Fruit fly (Drosophila melanogaster) whole organism, embryonic: ENCODE results near the gene CG9691.

Source experiments
- Awh ChIP-seq: fragments of 200-800 bp; sonication (Bioruptor generic); IDR thresholded peaks from 2 replicates; pipeline ENCODE4, ENCODE4 v1.3.6; 2022; ENCODE audit warnings: missing biosample characterization, missing genetic modification characterization
- BtbVII ChIP-seq: fragments of 200-800 bp; sonication (Bioruptor generic); optimal IDR thresholded peaks from 3 replicates; lab custom pipeline; 2017; ENCODE audit warnings: missing biosample characterization, mild to moderate bottlenecking, missing genetic modification characterization
- CG10267 ChIP-seq: fragments of 200-800 bp; sonication (Bioruptor generic); optimal IDR thresholded peaks from 2 replicates; lab custom pipeline; 2018; ENCODE audit warnings: missing biosample characterization, mild to moderate bottlenecking, missing genetic modification characterization, moderate library complexity
- CG10654 ChIP-seq: fragments of 200-800 bp; sonication (Bioruptor generic); optimal IDR thresholded peaks from 2 replicates; lab custom pipeline; 2016; ENCODE audit warnings: missing biosample characterization, missing genetic modification characterization
- CG10979 ChIP-seq: fragments of 200-800 bp; sonication (Bioruptor generic); optimal IDR thresholded peaks from 2 replicates; lab custom pipeline; 2018; ENCODE audit warnings: missing biosample characterization, mild to moderate bottlenecking, missing genetic modification characterization, moderate library complexity
- CG12744 ChIP-seq: fragments of 200-800 bp; sonication (Bioruptor generic); optimal IDR thresholded peaks from 2 replicates; lab custom pipeline; 2016; ENCODE audit warnings: missing biosample characterization, missing genetic modification characterization
- CG13424 ChIP-seq: fragments of 200-800 bp; sonication (Bioruptor generic); optimal IDR thresholded peaks from 2 replicates; lab custom pipeline; 2019; ENCODE audit warnings: missing biosample characterization, mild to moderate bottlenecking, missing genetic modification characterization, moderate library complexity
- CG14441 ChIP-seq: fragments of 200-800 bp; sonication (Bioruptor generic); IDR thresholded peaks from 2 replicates; pipeline ENCODE4 v1.3.6; 2022; ENCODE audit warnings: missing biosample characterization, missing genetic modification characterization
- CG15073 ChIP-seq: fragments of 200-800 bp; sonication (Bioruptor generic); optimal IDR thresholded peaks from 2 replicates; lab custom pipeline; 2016; ENCODE audit warnings: missing biosample characterization, missing genetic modification characterization
- CG17385 ChIP-seq: fragments of 200-800 bp; sonication (Bioruptor generic); optimal IDR thresholded peaks from 3 replicates; lab custom pipeline; 2018; ENCODE audit warnings: missing biosample characterization, mild to moderate bottlenecking, missing genetic modification characterization
- CG17612 ChIP-seq: fragments of 200-800 bp; sonication (Bioruptor generic); IDR thresholded peaks from 2 replicates; pipeline ENCODE4 v1.3.6; 2022; ENCODE audit warnings: missing biosample characterization, missing genetic modification characterization
- CG1832 ChIP-seq: fragments of 200-800 bp; sonication (Bioruptor generic); optimal IDR thresholded peaks from 2 replicates; lab custom pipeline; 2017; ENCODE audit warnings: missing biosample characterization, mild to moderate bottlenecking, missing genetic modification characterization, inconsistent platforms
- CG2889 ChIP-seq: fragments of 200-800 bp; sonication (Bioruptor generic); IDR thresholded peaks from 3 replicates; pipeline ENCODE4 v1.3.6; 2022; ENCODE audit warnings: missing biosample characterization, missing genetic modification characterization
- CG30431 ChIP-seq: fragments of 200-800 bp; sonication (Bioruptor generic); optimal IDR thresholded peaks from 2 replicates; lab custom pipeline; 2017; ENCODE audit warnings: missing biosample characterization, missing genetic modification characterization
- CG31365 ChIP-seq: fragments of 200-800 bp; sonication (Bioruptor generic); optimal IDR thresholded peaks from 2 replicates; lab custom pipeline; 2018; ENCODE audit warnings: missing biosample characterization, mild to moderate bottlenecking, missing genetic modification characterization
- CG31441 ChIP-seq: fragments of 200-800 bp; sonication (Bioruptor generic); IDR thresholded peaks from 2 replicates; pipeline ENCODE4 v1.3.6; 2022; ENCODE audit warnings: missing biosample characterization, missing genetic modification characterization
- CG3281 ChIP-seq: fragments of 200-800 bp; sonication (Bioruptor generic); optimal IDR thresholded peaks from 3 replicates; lab custom pipeline; 2017; ENCODE audit warnings: missing biosample characterization, mild to moderate bottlenecking, missing genetic modification characterization
- CG43689 ChIP-seq: fragments of 200-800 bp; sonication (Bioruptor generic); IDR thresholded peaks from 2 replicates; pipeline ENCODE4 v1.3.6; 2022; ENCODE audit warnings: missing biosample characterization, missing genetic modification characterization
- CG7745 ChIP-seq: fragments of 200-800 bp; sonication (Bioruptor generic); optimal IDR thresholded peaks from 2 replicates; lab custom pipeline; 2018; ENCODE audit warnings: missing biosample characterization, mild to moderate bottlenecking, missing genetic modification characterization, moderate library complexity
- CG7839 ChIP-seq: fragments of 200-800 bp; sonication (Bioruptor generic); optimal IDR thresholded peaks from 3 replicates; lab custom pipeline; 2018; ENCODE audit warnings: missing biosample characterization, mild to moderate bottlenecking, missing genetic modification characterization, moderate library complexity
- CG7963 ChIP-seq: fragments of 200-800 bp; sonication (Bioruptor generic); IDR thresholded peaks from 3 replicates; pipeline ENCODE4 v1.3.6; 2022; ENCODE audit warnings: missing biosample characterization, missing genetic modification characterization; ENCODE audit not compliant: partially characterized antibody
- CG8765 ChIP-seq: fragments of 200-800 bp; sonication (Bioruptor generic); IDR thresholded peaks from 2 replicates; pipeline ENCODE4 v1.3.6; 2022; ENCODE audit warnings: missing biosample characterization, missing genetic modification characterization
- CG8944 ChIP-seq: fragments of 200-800 bp; sonication (Bioruptor generic); optimal IDR thresholded peaks from 3 replicates; lab custom pipeline; 2016; ENCODE audit warnings: missing biosample characterization, missing genetic modification characterization
- CG9215 ChIP-seq: fragments of 200-800 bp; sonication (Bioruptor generic); IDR thresholded peaks from 2 replicates; pipeline ENCODE4 v1.3.6; 2022; ENCODE audit warnings: missing biosample characterization, missing genetic modification characterization
- Dp ChIP-seq: fragments of 200-800 bp; sonication (Bioruptor generic); optimal IDR thresholded peaks from 2 replicates; lab custom pipeline; 2018; ENCODE audit warnings: missing biosample characterization, mild to moderate bottlenecking, missing genetic modification characterization, moderate library complexity
- Hsf ChIP-seq: fragments of 200-800 bp; sonication (Bioruptor generic); optimal IDR thresholded peaks from 3 replicates; lab custom pipeline; 2016; ENCODE audit warnings: missing biosample characterization, missing genetic modification characterization
- NC2α ChIP-seq: fragments of 200-800 bp; sonication (Bioruptor generic); optimal IDR thresholded peaks from 2 replicates; lab custom pipeline; 2016; ENCODE audit warnings: missing biosample characterization, missing genetic modification characterization
- NC2β ChIP-seq: fragments of 200-800 bp; sonication (Bioruptor generic); optimal IDR thresholded peaks from 2 replicates; lab custom pipeline; 2016; ENCODE audit warnings: missing biosample characterization, missing genetic modification characterization
- Neu2 ChIP-seq: fragments of 200-800 bp; sonication (Bioruptor generic); optimal IDR thresholded peaks from 3 replicates; lab custom pipeline; 2016; ENCODE audit warnings: missing biosample characterization, missing genetic modification characterization, borderline replicate concordance
- Rfx ChIP-seq: fragments of 200-800 bp; sonication (Bioruptor generic); IDR thresholded peaks from 2 replicates; pipeline ENCODE4 v1.3.6; 2022; ENCODE audit warnings: missing biosample characterization, missing genetic modification characterization
- Ssrp ChIP-seq: fragments of 200-800 bp; sonication (Bioruptor generic); optimal IDR thresholded peaks from 2 replicates; lab custom pipeline; 2018; ENCODE audit warnings: missing biosample characterization, mild to moderate bottlenecking, missing genetic modification characterization, moderate library complexity
- amos ChIP-seq: fragments of 200-800 bp; sonication (Bioruptor generic); IDR thresholded peaks from 2 replicates; pipeline ENCODE4 v1.3.6; 2022; ENCODE audit warnings: missing biosample characterization, missing genetic modification characterization; ENCODE audit not compliant: partially characterized antibody
- ci ChIP-seq: fragments of 200-800 bp; sonication (Bioruptor generic); IDR thresholded peaks from 3 replicates; pipeline ENCODE4 v1.3.6; 2022; ENCODE audit warnings: missing biosample characterization, missing genetic modification characterization
- cwo ChIP-seq: fragments of 200-800 bp; sonication (Bioruptor generic); optimal IDR thresholded peaks from 3 replicates; lab custom pipeline; 2017; ENCODE audit warnings: missing biosample characterization, missing genetic modification characterization, mild to moderate bottlenecking, moderate library complexity, missing genetic modification reagents
- dan ChIP-seq: fragments of 200-800 bp; sonication (Bioruptor generic); IDR thresholded peaks from 2 replicates; pipeline ENCODE4 v1.3.6; 2022; ENCODE audit warnings: missing biosample characterization, missing genetic modification characterization
- exex ChIP-seq: fragments of 200-800 bp; sonication (Bioruptor generic); optimal IDR thresholded peaks from 4 replicates; lab custom pipeline; 2018; ENCODE audit warnings: missing biosample characterization, mild to moderate bottlenecking, missing genetic modification characterization, moderate library complexity
- gce ChIP-seq: fragments of 200-800 bp; sonication (Bioruptor generic); IDR thresholded peaks from 3 replicates; pipeline ENCODE4 v1.3.6; 2022; ENCODE audit warnings: missing biosample characterization, missing genetic modification characterization
- gsb ChIP-seq: fragments of 200-800 bp; sonication (Bioruptor generic); IDR thresholded peaks from 2 replicates; pipeline ENCODE4 v1.3.6; 2022; ENCODE audit warnings: missing biosample characterization, missing genetic modification characterization
- knrl ChIP-seq: fragments of 200-800 bp; sonication (Bioruptor generic); IDR thresholded peaks from 3 replicates; pipeline ENCODE4 v1.3.6; 2022; ENCODE audit warnings: missing biosample characterization, missing genetic modification characterization; ENCODE audit not compliant: partially characterized antibody
- lola ChIP-seq, 3 experiments: fragments of >200 bp in 2 of 3; fragments of 200-800 bp in 1 of 3; sonication (Bioruptor generic) in 1 of 3; optimal IDR thresholded peaks; 2 replicates each; lab custom pipeline; 2017 to 2019; ENCODE audit warnings: missing biosample characterization in 3 of 3, missing genetic modification characterization in 3 of 3, mild to moderate bottlenecking in 1 of 3, moderate library complexity in 1 of 3
- prd ChIP-seq, 3 experiments: fragments of >200 bp in 2 of 3; fragments of 200-800 bp in 1 of 3; sonication (Bioruptor generic) in 1 of 3; optimal IDR thresholded peaks in 2 of 3; IDR thresholded peaks in 1 of 3; 2 replicates in 2 of 3; 3 replicates in 1 of 3; pipeline versions ENCODE4 v1.3.6 to Lab custom; 2017 to 2022; ENCODE audit warnings: missing biosample characterization in 1 of 3, missing genetic modification characterization in 1 of 3
- row ChIP-seq: fragments of 200-800 bp; sonication (Bioruptor generic); IDR thresholded peaks from 3 replicates; pipeline ENCODE4 v1.3.6; 2022; ENCODE audit warnings: missing biosample characterization, missing genetic modification characterization
- slou ChIP-seq: fragments of 200-800 bp; sonication (Bioruptor generic); optimal IDR thresholded peaks from 3 replicates; lab custom pipeline; 2016; ENCODE audit warnings: missing biosample characterization, missing genetic modification characterization
- so ChIP-seq: fragments of 200-800 bp; sonication (Bioruptor generic); IDR thresholded peaks from 3 replicates; pipeline ENCODE4 v1.3.6; 2022; ENCODE audit warnings: missing biosample characterization, missing genetic modification characterization
- sob ChIP-seq: fragments of 200-800 bp; sonication (Bioruptor generic); IDR thresholded peaks from 2 replicates; pipeline ENCODE4 v1.3.6; 2022; ENCODE audit warnings: missing biosample characterization, missing genetic modification characterization
- tx ChIP-seq: fragments of 200-800 bp; sonication (Bioruptor generic); optimal IDR thresholded peaks from 2 replicates; lab custom pipeline; 2016; ENCODE audit warnings: missing biosample characterization, missing genetic modification characterization
- unc-4 ChIP-seq: fragments of 200-800 bp; sonication (Bioruptor generic); IDR thresholded peaks from 2 replicates; pipeline ENCODE4 v1.3.6; 2022; ENCODE audit warnings: missing biosample characterization, missing genetic modification characterization; ENCODE audit not compliant: partially characterized antibody
- usp ChIP-seq: fragments of >200 bp; optimal IDR thresholded peaks from 2 replicates; lab custom pipeline; 2017; ENCODE audit warnings: missing biosample characterization, missing genetic modification characterization

CG9691 gene

DNA sequence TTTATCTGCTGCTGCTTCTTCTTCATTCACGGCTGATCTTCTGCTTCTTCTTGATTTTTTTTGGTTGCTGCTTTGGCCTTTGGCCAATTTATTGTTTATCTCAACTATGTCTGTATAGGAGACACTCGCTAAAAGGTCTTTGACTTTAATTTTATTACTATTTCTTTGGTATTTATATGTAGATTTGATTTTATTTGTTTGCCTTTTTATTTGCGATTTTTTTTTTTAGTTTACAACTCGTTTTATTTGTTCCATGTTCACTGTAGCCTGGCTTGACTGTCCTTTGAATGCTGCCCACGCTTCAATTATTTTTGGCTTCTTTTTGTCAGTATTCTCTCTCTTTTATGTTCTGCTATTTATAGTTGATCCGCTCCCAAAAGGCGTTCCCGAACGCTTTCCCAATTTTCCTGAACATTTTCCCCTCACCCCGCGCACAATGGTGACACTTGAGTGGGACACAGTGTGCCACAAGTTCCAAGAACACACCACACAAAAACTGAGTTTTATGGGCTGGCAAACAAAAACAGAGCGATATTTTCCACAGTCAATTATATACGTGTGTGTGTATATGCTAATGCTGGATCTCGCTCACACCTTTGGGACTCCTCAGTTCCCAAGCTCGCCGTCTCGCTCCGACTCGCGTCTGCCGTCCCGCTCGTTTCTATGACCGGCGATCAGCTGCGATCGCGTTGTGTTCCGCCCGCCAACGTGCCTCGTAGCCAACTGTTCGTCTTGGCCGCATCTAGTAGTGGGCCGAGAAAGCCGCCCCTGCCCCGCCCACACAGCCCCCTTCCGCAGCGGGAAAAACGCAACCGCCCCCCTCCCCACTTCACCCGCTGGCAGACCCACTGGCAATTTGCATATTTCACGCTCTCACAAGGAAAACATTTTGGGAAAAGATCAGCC lies 8.0 kb upstream of the CG9691 start, which contains the start of gene CG15247 (continued):
- TF ChIP-seq CG30431 (GFP tag; lab: Kevin White, UChicago) (peak; percentile 22), CG3281 (peak; percentile 43), prd (optimal IDR thresholded peaks at IDR 0.05; lab: Kevin White, UChicago) (no peak), prd (GFP tag; IDR thresholded peaks at IDR 0.05; lab: Robert Waterston, UW) (peak; percentile 81), BtbVII (GFP tag; lab: Kevin White, UChicago) (peak; percentile 0), unc-4 (no peak), Dp (no peak), CG10979 (peak; percentile 75), Neu2 (GFP tag; lab: Kevin White, UChicago) (no peak), slou (GFP tag; lab: Kevin White, UChicago) (peak; percentile 33), ci (peak; percentile 90), so (GFP tag; lab: Robert Waterston, UW) (peak; percentile 57; the same call in 1 of the 3 replicates), gsb (GFP tag; lab: Robert Waterston, UW) (peak; percentile 70), CG9215 (GFP tag; lab: Robert Waterston, UW) (peak; percentile 79), knrl (GFP tag; lab: Robert Waterston, UW) (no peak), CG2889 (GFP tag; lab: Robert Waterston, UW) (peak; percentile 63), CG31441 (GFP tag; lab: Robert Waterston, UW) (peak; percentile 68), cwo (GFP tag; lab: Kevin White, UChicago) (peak; percentile 41), CG12744 (GFP tag; lab: Kevin White, UChicago) (peak; percentile 40), exex (tag; lab: Kevin White, UChicago) (peak; percentile 17), CG14441 (GFP tag; lab: Robert Waterston, UW) (peak; percentile 82), CG43689 (GFP tag; lab: Robert Waterston, UW) (peak; percentile 47; the same call in 1 of the 2 replicates), CG8765 (GFP tag; lab: Robert Waterston, UW) (peak; percentile 65), gce (GFP tag; lab: Robert Waterston, UW) (peak; percentile 63; the same call in 1 of the 3 replicates), CG15073 (no peak), lola (GFP tag; optimal IDR thresholded peaks at IDR 0.05; lab: Kevin White, UChicago) (peak in 1 of 3 experiments; percentile 56), sob (GFP tag; lab: Robert Waterston, UW) (peak; percentile 81), CG8944 (GFP tag; lab: Kevin White, UChicago) (peak; percentile 49), CG31365 (tag; lab: Kevin White, UChicago) (no peak), CG7963 (GFP tag; lab: Robert Waterston, UW) (no peak), CG1832 (peak; percentile 73), Ssrp (tag; lab: Kevin White, UChicago) (peak; percentile 73), dan (no peak), CG17612 (GFP tag; lab: Robert Waterston, UW) (peak; percentile 63), usp (GFP tag; lab: Kevin White, UChicago) (no peak), Rfx (peak; percentile 88), tx (peak; percentile 13), amos (GFP tag; lab: Robert Waterston, UW) (no peak), Hsf (GFP tag; lab: Kevin White, UChicago) (peak; percentile 77), Awh (GFP tag; lab: Robert Waterston, UW) (peak; percentile 62; the same call in 1 of the 2 replicates), NC2α (GFP tag; lab: Kevin White, UChicago) (no peak), CG17385 (peak; percentile 77), CG13424 (tag; lab: Kevin White, UChicago) (peak; percentile 85), NC2β (GFP tag; lab: Kevin White, UChicago) (peak; percentile 24), CG7839 (tag; lab: Kevin White, UChicago) (peak; percentile 87), CG7745 (tag; lab: Kevin White, UChicago) (no peak), CG10267 (tag; lab: Kevin White, UChicago) (peak; percentile 50), row (peak; percentile 88), CG10654 (peak; percentile 53)
